Fruit fly (Drosophila melanogaster): Measurements from ENCODE around the gene CG33710.

DNA sequence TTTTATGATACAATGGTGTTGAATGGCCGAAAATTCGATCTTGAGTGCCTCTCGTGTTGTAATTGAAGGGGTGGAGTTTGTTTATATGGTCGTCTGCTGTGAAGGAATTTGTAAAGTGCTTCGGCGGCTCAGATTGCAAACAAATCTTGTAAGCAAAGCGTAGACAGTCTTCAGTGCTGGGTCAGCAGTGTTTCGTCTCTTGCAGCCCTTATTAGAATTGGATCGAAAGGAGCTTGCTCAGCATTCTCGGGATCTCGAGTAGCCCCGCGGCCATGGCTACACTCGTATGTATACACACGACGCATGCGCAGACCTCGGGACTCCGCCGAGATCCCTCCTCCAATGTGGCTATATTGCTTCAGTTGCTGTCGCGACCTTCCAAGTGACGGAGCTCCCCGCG lies 25.5 kb upstream of the CG33710 start:
- TF ChIP-seq EcR (GFP tag; optimal IDR thresholded peaks at IDR 0.05) (no peak), Dll (optimal IDR thresholded peaks at IDR 0.05) (no peak), psq (optimal IDR thresholded peaks at IDR 0.05) (no peak)
